Worm (Caenorhabditis elegans) whole organism, L3 larva: ENCODE results near the gene dph-7.

ENCODE experiments used
- egl-27 ChIP-seq: sonication (generic microtip); optimal IDR thresholded peaks from 4 replicates; lab custom pipeline; 2017; ENCODE audit warnings: missing biosample characterization, missing genetic modification reagents, missing genetic modification characterization
- elt-3 ChIP-seq, 3 experiments: fragments of 150-350 bp in 1 of 3; sonication (generic microtip) in 2 of 3; optimal IDR thresholded peaks; 2 replicates in 2 of 3; 4 replicates in 1 of 3; lab custom pipeline; 2014 to 2017; ENCODE audit warnings: missing biosample characterization in 3 of 3, missing genetic modification characterization in 3 of 3
- fkh-10 ChIP-seq: sonication (generic microtip); optimal IDR thresholded peaks from 2 replicates; lab custom pipeline; 2017; ENCODE audit warnings: missing biosample characterization, missing genetic modification reagents, missing genetic modification characterization
- nhr-11 ChIP-seq: fragments of 150-350 bp; optimal IDR thresholded peaks from 2 replicates; lab custom pipeline; 2014; ENCODE audit warnings: missing biosample characterization, missing genetic modification characterization
- nhr-12 ChIP-seq: fragments of 150-350 bp; optimal IDR thresholded peaks from 2 replicates; lab custom pipeline; 2014; ENCODE audit warnings: missing biosample characterization, missing genetic modification characterization
- snpc-4 ChIP-seq: fragments of 150-350 bp; optimal IDR thresholded peaks from 2 replicates; lab custom pipeline; 2014; ENCODE audit warnings: missing biosample characterization, missing genetic modification characterization
- zag-1 ChIP-seq: fragments of 150-350 bp; optimal IDR thresholded peaks from 2 replicates; lab custom pipeline; 2014; ENCODE audit warnings: missing biosample characterization, missing genetic modification characterization
- ztf-11 ChIP-seq: fragments of 150-350 bp; optimal IDR thresholded peaks from 2 replicates; lab custom pipeline; 2014; ENCODE audit warnings: missing biosample characterization, missing genetic modification characterization

DNA sequence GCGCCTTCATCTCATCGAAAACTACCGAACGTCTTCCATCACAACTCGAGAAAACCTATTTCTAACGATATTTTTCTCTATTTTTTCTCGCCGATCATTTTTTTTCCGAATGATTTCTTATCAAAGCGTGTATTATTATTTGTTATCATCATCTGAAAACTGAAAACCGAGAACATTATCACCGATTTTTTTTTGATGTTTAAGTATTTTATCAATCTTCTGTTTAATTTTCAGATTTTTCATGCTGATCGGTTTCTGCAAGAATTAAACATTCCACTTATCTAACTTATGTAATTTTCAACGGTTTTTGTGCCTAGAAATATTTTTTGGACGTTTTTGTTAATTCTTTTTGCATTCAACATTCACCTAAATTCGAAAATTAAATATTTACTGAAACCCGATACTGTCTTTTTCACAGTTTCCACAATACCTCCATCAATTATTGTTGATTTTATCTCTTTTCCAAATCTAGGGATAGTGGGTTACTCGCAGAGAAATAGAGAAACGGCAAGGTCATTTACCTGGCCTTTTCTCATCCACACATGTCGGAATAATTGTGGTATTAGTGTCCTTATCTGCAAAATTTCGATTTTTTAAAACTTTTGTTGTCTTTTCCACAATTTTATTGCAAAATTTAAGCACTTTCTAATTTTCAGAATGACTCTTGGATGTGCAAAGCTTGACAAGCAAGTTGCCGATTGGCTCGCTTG lies 16.0 kb upstream of the dph-7 start, which contains the start of gene pgm-2:
- TF ChIP-seq snpc-4 (tag; lab: Kevin White, UChicago) (no peak), elt-3 (tag; optimal IDR thresholded peaks at IDR 0.05; lab: Kevin White, UChicago) (no peak), nhr-11 (tag; lab: Kevin White, UChicago) (no peak), zag-1 (tag; lab: Kevin White, UChicago) (no peak), nhr-12 (no peak), egl-27 (tag; lab: Kevin White, UChicago) (no peak), fkh-10 (GFP tag; lab: Kevin White, UChicago) (no peak), ztf-11 (tag; lab: Kevin White, UChicago) (no peak)
